Worm (Caenorhabditis elegans): ENCODE data around the gene F28H6.4.

The F28H6.4 gene

ce11 chrX:14147400-14147799 is 19.7 kb downstream of the F28H6.4 start, which contains the start of gene akt-2:
Gene akt-2 (plus strand): TSS chrX:14147700.
- no peak for TF ChIP-seq ceh-34 (tag; optimal IDR thresholded peaks at IDR 0.05)
- no peak for TF ChIP-seq elt-4 (tag; optimal IDR thresholded peaks at IDR 0.05)
- no peak for TF ChIP-seq ceh-31 (tag; optimal IDR thresholded peaks at IDR 0.05)
- no peak for TF ChIP-seq pax-1 (tag; optimal IDR thresholded peaks at IDR 0.05)
- TF ChIP-seq ttx-3 (tag; optimal IDR thresholded peaks at IDR 0.05), result no peak
- TF ChIP-seq K02D7.2 (tag; optimal IDR thresholded peaks at IDR 0.05), result no peak
- TF ChIP-seq ceh-9 (tag; optimal IDR thresholded peaks at IDR 0.05), result no peak
- TF ChIP-seq C08G9.2 (tag; optimal IDR thresholded peaks at IDR 0.05), result no peak
- TF ChIP-seq ceh-6 (GFP tag; optimal IDR thresholded peaks at IDR 0.05), result no peak
- no peak for TF ChIP-seq tbx-2 (tag; optimal IDR thresholded peaks at IDR 0.05)

ce11 chrX:14152644-14153043 is 25.0 kb downstream of the F28H6.4 start:
- TF ChIP-seq tbx-2 (tag; optimal IDR thresholded peaks at IDR 0.05) (no peak), hlh-13 (GFP tag; optimal IDR thresholded peaks at IDR 0.05) (no peak), elt-4 (tag; optimal IDR thresholded peaks at IDR 0.05) (no peak), sox-2 (GFP tag; IDR thresholded peaks at IDR 0.05) (no peak), ttx-3 (tag; optimal IDR thresholded peaks at IDR 0.05) (no peak), ets-4 (tag; optimal IDR thresholded peaks at IDR 0.05) (no peak)

DNA sequence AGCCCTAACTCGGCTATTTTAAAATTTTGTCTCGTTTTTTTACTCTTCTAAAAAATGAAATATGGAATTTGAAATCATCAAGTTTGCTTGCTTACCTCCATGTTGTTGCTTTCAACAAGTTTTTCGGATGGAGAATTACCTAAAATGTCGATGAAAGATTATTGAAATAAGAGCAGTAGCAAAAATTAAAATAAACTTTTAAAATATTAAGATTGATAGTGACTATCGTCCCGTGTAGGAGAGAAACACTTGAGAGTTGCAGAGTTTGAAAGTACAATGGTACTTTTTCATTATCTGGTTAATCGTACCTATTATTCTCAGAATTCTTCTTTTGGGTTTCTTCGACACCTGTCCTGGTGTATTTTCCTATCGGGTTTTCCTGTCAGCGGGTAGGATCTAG is 29.2 kb downstream of the F28H6.4 start, which contains the start of gene ceh-90:
Gene ceh-90, minus strand, starts transcription at position 101 of the 400 bp plus-strand sequence.
- TF ChIP-seq unc-42 (tag; optimal IDR thresholded peaks at IDR 0.05) (no peak), ceh-22 (tag; optimal IDR thresholded peaks at IDR 0.05) (no peak), hlh-30 (tag; optimal IDR thresholded peaks at IDR 0.05; ENCODE audit: insufficient read depth) (no peak), rnt-1 (tag; optimal IDR thresholded peaks at IDR 0.05) (no peak), madf-2 (tag; optimal IDR thresholded peaks at IDR 0.05) (no peak), T23F11.4 (GFP tag; optimal IDR thresholded peaks at IDR 0.05) (no peak), ceh-9 (tag; optimal IDR thresholded peaks at IDR 0.05) (no peak), K09A11.1 (tag; optimal IDR thresholded peaks at IDR 0.05; ENCODE audit: insufficient read depth) (no peak), ceh-34 (tag; optimal IDR thresholded peaks at IDR 0.05) (no peak), pha-2 (tag; optimal IDR thresholded peaks at IDR 0.05) (no peak), odd-2 (tag; optimal IDR thresholded peaks at IDR 0.05) (no peak)

- TF ChIP-seq npax-4 (tag; optimal IDR thresholded peaks at IDR 0.05), result no peak
These were observed 34.1 kb downstream of the F28H6.4 start, which contains the start of gene lgc-25 for ce11 chrX:14161684-14162347. Gene lgc-25 (minus strand): TSS chrX:14161734.

DNA sequence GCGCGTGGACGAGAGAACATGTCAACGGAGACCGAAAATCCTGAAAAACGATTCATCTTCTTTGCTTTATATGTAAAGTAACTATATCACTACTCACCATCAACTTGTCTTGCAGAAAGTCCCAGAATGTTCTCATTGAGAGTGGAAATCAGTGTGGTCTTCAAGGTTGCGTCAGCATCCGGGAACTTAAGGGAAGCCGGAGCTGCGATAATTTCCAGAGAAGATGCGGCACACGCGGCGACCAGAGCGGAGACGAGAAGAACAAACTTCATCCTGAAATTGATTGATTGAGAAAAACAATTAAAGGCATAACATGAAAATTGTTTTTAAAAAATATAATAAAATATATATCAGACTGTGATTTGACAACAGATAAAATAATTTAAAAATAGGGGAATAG is 36.6 kb downstream of the F28H6.4 start, which contains the start of gene vha-20:
Gene vha-20, minus strand, starts transcription at position 273 of the 400 bp plus-strand sequence.
- TF ChIP-seq C08G9.2 (tag; optimal IDR thresholded peaks at IDR 0.05) (no peak), nhr-232 (tag; optimal IDR thresholded peaks at IDR 0.05) (no peak), sox-4 (tag; optimal IDR thresholded peaks at IDR 0.05) (no peak), ahr-1 (tag; optimal IDR thresholded peaks at IDR 0.05) (no peak)

DNA sequence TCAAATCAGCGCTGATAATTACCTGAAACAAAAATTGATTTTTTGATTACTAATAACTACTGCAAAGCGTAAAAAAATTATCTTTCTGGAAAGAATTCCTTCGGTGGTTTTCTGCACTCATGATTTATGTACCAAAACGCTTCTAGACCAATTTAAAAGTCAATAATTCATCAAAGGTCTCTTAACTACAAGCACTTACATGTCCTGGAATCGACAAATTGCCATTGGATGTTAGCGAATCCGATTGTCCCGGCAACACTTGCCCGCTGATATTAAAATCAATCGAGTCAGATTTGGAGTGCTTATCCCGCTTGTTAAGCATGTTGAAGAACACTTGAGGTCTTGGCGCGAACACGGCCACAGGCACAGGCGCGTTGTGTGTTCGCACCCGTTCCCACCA is 37.5 kb downstream of the F28H6.4 start:
- TF ChIP-seq hlh-30 (tag; optimal IDR thresholded peaks at IDR 0.05; ENCODE audit: insufficient read depth), result no peak

DNA sequence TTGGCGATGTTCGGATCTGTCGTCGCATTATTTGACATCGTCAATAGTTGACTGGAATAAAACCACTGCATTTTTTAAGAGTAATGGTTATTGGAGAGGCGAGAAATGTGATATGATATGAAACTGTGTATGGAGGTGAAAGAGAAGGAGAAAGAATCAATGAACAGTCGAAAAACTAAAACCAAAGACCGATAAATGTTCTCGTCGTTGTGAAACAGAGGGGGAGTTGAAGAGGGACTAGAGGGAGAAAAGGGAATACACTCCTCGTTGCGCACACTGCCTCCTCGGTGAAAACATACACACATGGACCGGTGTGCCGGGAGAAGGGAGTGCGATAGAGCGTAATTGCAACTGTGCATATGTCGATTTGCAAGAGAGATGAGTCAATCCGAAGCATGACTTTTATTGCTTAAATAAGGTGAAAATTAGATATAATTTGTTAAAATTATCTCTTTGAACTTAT is 41.9 kb downstream of the F28H6.4 start, which contains the start of gene sym-4:
Gene sym-4, minus strand, starts transcription at position 51 of the 463 bp plus-strand sequence.
- TF ChIP-seq eyg-1 (tag; optimal IDR thresholded peaks at IDR 0.05), result no peak
- no peak for TF ChIP-seq hlh-6 (tag; optimal IDR thresholded peaks at IDR 0.05)
- TF ChIP-seq unc-42 (tag; optimal IDR thresholded peaks at IDR 0.05), result peak; percentile 83
- TF ChIP-seq rnt-1 (tag; optimal IDR thresholded peaks at IDR 0.05), result peak; percentile 42
- peak; percentile 77 for TF ChIP-seq ceh-31 (tag; optimal IDR thresholded peaks at IDR 0.05)
- peak; percentile 75 for TF ChIP-seq hlh-30 (tag; optimal IDR thresholded peaks at IDR 0.05; ENCODE audit: insufficient read depth)
- TF ChIP-seq ceh-18 (tag; optimal IDR thresholded peaks at IDR 0.05), result peak; percentile 87
- no peak for TF ChIP-seq F13H6.1 (tag; optimal IDR thresholded peaks at IDR 0.05)
- peak; percentile 53 for TF ChIP-seq K09A11.1 (tag; optimal IDR thresholded peaks at IDR 0.05; ENCODE audit: insufficient read depth)
- TF ChIP-seq npax-4 (tag; optimal IDR thresholded peaks at IDR 0.05), result no peak
- no peak for TF ChIP-seq dmd-4 (tag; optimal IDR thresholded peaks at IDR 0.05; ENCODE audit: borderline replicate concordance)
- no peak for TF ChIP-seq pax-1 (tag; optimal IDR thresholded peaks at IDR 0.05)
- TF ChIP-seq ets-4 (tag; optimal IDR thresholded peaks at IDR 0.05), result peak; percentile 57
- no peak for TF ChIP-seq T23F11.4 (GFP tag; optimal IDR thresholded peaks at IDR 0.05)
- TF ChIP-seq odd-2 (tag; optimal IDR thresholded peaks at IDR 0.05), result no peak
- TF ChIP-seq C08G9.2 (tag; optimal IDR thresholded peaks at IDR 0.05), result peak; percentile 29
- peak; percentile 12 for TF ChIP-seq pros-1 (tag; optimal IDR thresholded peaks at IDR 0.05)
- TF ChIP-seq ceh-45 (GFP tag; IDR thresholded peaks at IDR 0.05), result 0 out of 2 replicates have a peak, but pooled peaks have one; percentile 50
- peak; percentile 82 for TF ChIP-seq hlh-8 (tag; optimal IDR thresholded peaks at IDR 0.05)
- peak; percentile 68 for TF ChIP-seq ceh-34 (tag; optimal IDR thresholded peaks at IDR 0.05)
- TF ChIP-seq gmeb-2 (tag; optimal IDR thresholded peaks at IDR 0.05), result no peak
- TF ChIP-seq tbx-2 (tag; optimal IDR thresholded peaks at IDR 0.05), result peak; percentile 71
- no peak for TF ChIP-seq pha-2 (tag; optimal IDR thresholded peaks at IDR 0.05)
- no peak for TF ChIP-seq sox-2 (GFP tag; IDR thresholded peaks at IDR 0.05)
- TF ChIP-seq nhr-232 (tag; optimal IDR thresholded peaks at IDR 0.05), result no peak

Data from whole organism, late embryonic.